Worm (Caenorhabditis elegans): Measurements from ENCODE around the gene sfxn-1.4.

DNA sequence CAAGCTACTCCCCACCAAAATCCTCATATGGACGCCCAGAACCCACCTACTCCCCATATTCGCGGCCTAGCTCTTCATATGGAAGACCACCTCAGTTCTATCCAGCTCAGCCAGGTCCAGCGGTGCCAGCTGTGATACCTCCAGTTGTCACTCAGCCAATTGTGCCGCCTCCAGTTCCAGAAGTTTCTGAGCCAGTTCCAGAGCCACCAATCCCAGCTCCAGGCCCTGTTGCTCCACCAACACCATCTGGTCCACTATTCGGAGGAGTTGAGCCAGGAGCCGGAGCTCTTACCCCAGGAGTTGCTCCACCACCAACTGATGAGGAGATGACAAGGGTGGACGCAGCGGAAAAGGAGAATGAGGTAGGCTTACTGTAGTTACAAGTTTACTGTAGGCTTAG, 40.6 kb upstream of the sfxn-1.4 start:
- TF ChIP-seq fos-1 (tag; optimal IDR thresholded peaks at IDR 0.05): no peak
- no peak for TF ChIP-seq nhr-28 (tag; optimal IDR thresholded peaks at IDR 0.05)
- no peak for TF ChIP-seq nhr-76 (tag; optimal IDR thresholded peaks at IDR 0.05)
- no peak for TF ChIP-seq sea-2 (GFP tag; optimal IDR thresholded peaks at IDR 0.05)
- no peak for TF ChIP-seq zag-1 (tag; optimal IDR thresholded peaks at IDR 0.05)
- no peak for TF ChIP-seq pqm-1 (tag; optimal IDR thresholded peaks at IDR 0.05)
